Worm (Caenorhabditis elegans): ENCODE measurements around the gene Y97E10AR.3.

The Y97E10AR.3 gene

ce11 chrV:7978798-7979197, 28.5 kb downstream of the Y97E10AR.3 start (continued):
- TF ChIP-seq alr-1 (tag; optimal IDR thresholded peaks at IDR 0.05) (no peak), nhr-12 (tag; optimal IDR thresholded peaks at IDR 0.05) (no peak), lsy-2 (tag; optimal IDR thresholded peaks at IDR 0.05) (peak; percentile 5 to 46), crh-2 (tag; optimal IDR thresholded peaks at IDR 0.05) (no peak), mdl-1 (tag; optimal IDR thresholded peaks at IDR 0.05) (no peak), unc-62 (GFP tag; optimal IDR thresholded peaks at IDR 0.05) (no peak), R02D3.7 (tag; optimal IDR thresholded peaks at IDR 0.05) (no peak), peb-1 (tag; optimal IDR thresholded peaks at IDR 0.05) (peak; percentile 36), elt-3 (tag; optimal IDR thresholded peaks at IDR 0.05) (no peak), mab-5 (tag; optimal IDR thresholded peaks at IDR 0.05) (no peak), lin-11 (tag; optimal IDR thresholded peaks at IDR 0.05) (no peak)

DNA sequence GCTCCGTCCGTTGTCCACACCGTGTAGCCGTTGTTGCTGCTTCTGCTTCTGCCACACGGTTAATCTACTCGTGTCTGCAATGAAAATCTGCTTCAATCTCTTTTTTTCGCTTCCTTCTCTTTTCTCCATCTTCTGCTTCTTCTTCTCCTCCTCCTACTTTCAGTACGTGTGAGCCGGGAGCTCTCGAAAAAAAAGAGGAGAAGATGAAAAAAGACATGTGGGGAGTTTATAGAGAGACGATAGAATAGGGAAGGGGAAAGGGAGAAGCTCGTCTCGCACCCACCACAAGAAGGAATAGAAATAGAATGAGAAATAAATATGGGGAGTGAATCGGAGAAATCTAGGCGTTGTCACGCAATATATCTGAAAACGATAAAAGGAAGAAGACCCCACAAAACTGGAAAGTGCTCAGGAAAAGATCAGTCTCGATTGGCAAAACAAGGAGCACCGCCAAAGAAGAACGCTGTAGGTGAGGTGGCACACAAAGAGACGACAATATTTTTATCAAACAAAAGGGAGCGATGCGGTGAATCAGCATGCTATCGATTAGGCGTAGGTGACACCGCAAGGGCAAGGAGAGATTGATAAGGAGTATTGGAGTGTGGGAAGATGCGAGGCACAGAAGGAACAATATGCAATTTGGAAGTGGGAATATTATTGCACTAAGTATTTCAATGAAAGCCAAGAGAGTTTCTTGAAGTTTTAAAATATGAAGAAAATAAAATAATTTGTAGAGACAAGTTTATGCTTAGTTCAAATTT, 29.4 kb downstream of the Y97E10AR.3 start, which contains the start of gene let-413:
let-413 (minus strand) TSS at position 76 of the 761 bp plus-strand sequence.
- TF ChIP-seq lsy-2 (tag; optimal IDR thresholded peaks at IDR 0.05) (no peak), sma-9 (GFP tag; optimal IDR thresholded peaks at IDR 0.05) (peak; percentile 15), sma-9 (tag; optimal IDR thresholded peaks at IDR 0.05) (no peak), unc-55 (GFP tag; optimal IDR thresholded peaks at IDR 0.05) (peak; percentile 59), skn-1 (tag; optimal IDR thresholded peaks at IDR 0.05) (no peak), nhr-25 (tag; optimal IDR thresholded peaks at IDR 0.05) (no peak), C34F6.9 (tag; optimal IDR thresholded peaks at IDR 0.05) (peak; percentile 20), dmd-4 (tag; optimal IDR thresholded peaks at IDR 0.05) (no peak), ZK546.5 (tag; optimal IDR thresholded peaks at IDR 0.05) (no peak), ceh-16 (tag; optimal IDR thresholded peaks at IDR 0.05) (no peak), nhr-23 (tag; optimal IDR thresholded peaks at IDR 0.05) (no peak), nhr-237 (tag; optimal IDR thresholded peaks at IDR 0.05) (no peak), lin-11 (tag; optimal IDR thresholded peaks at IDR 0.05) (no peak), nhr-12 (tag; optimal IDR thresholded peaks at IDR 0.05) (no peak), mbf-1 (tag; optimal IDR thresholded peaks at IDR 0.05) (no peak), gmeb-1 (tag; optimal IDR thresholded peaks at IDR 0.05) (no peak), ztf-11 (tag; optimal IDR thresholded peaks at IDR 0.05) (no peak), fos-1 (tag; optimal IDR thresholded peaks at IDR 0.05) (peak; percentile 98), nhr-6 (tag; optimal IDR thresholded peaks at IDR 0.05) (no peak), elt-1 (tag; optimal IDR thresholded peaks at IDR 0.05) (no peak), nhr-129 (tag; optimal IDR thresholded peaks at IDR 0.05) (peak; percentile 10), nhr-77 (tag; optimal IDR thresholded peaks at IDR 0.05) (no peak)

- no peak for TF ChIP-seq snpc-4 (tag; optimal IDR thresholded peaks at IDR 0.05)
- TF ChIP-seq mbf-1 (tag; optimal IDR thresholded peaks at IDR 0.05): no peak
Observed at ce11 chrV:7971376-7971775, 35.9 kb downstream of the Y97E10AR.3 start.

DNA sequence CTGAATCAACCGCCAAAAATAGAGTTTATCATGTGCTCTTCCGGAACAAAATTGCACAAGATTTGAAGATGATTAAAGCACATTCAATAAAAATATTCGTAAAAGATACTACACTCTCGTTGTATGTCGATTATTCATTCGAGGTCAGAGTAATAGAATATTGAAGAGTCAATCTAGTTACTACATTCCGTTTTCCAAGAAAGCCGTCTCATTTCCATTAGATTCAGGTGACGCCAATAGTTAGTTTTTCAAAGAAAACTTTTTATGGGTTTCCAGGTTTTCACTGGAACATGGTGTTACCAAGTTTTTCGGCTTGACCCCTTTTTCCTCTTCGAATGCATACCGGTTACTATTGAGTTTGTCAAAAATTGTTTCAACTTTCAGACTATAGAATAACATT, 36.8 kb downstream of the Y97E10AR.3 start:
- TF ChIP-seq lsy-2 (tag; optimal IDR thresholded peaks at IDR 0.05) (peak in 1 of 2 experiments; percentile 28), unc-55 (GFP tag; optimal IDR thresholded peaks at IDR 0.05) (peak; percentile 54), ztf-4 (tag; optimal IDR thresholded peaks at IDR 0.05) (no peak), ztf-11 (tag; optimal IDR thresholded peaks at IDR 0.05) (no peak), nhr-21 (tag; optimal IDR thresholded peaks at IDR 0.05) (peak; percentile 11), lin-11 (tag; optimal IDR thresholded peaks at IDR 0.05) (no peak), peb-1 (tag; optimal IDR thresholded peaks at IDR 0.05) (no peak)

- no peak for TF ChIP-seq ceh-16 (tag; optimal IDR thresholded peaks at IDR 0.05)
- no peak for TF ChIP-seq zag-1 (tag; optimal IDR thresholded peaks at IDR 0.05)
- no peak for TF ChIP-seq lin-11 (tag; optimal IDR thresholded peaks at IDR 0.05)
- TF ChIP-seq unc-55 (GFP tag; optimal IDR thresholded peaks at IDR 0.05): no peak
- no peak for TF ChIP-seq gmeb-1 (tag; optimal IDR thresholded peaks at IDR 0.05)
- no peak for TF ChIP-seq snpc-4 (tag; optimal IDR thresholded peaks at IDR 0.05)
- TF ChIP-seq mab-5 (tag; optimal IDR thresholded peaks at IDR 0.05): no peak
- TF ChIP-seq ceh-82 (tag; optimal IDR thresholded peaks at IDR 0.05): no peak
- no peak for TF ChIP-seq peb-1 (tag; optimal IDR thresholded peaks at IDR 0.05)
- no peak for TF ChIP-seq nhr-6 (tag; optimal IDR thresholded peaks at IDR 0.05)
- TF ChIP-seq nhr-10 (tag; optimal IDR thresholded peaks at IDR 0.05): no peak
- no peak for TF ChIP-seq lin-13 (GFP tag; optimal IDR thresholded peaks at IDR 0.05)
- TF ChIP-seq mdl-1 (tag; optimal IDR thresholded peaks at IDR 0.05): no peak
- no peak for TF ChIP-seq skn-1 (tag; optimal IDR thresholded peaks at IDR 0.05)
- TF ChIP-seq elt-3 (tag; optimal IDR thresholded peaks at IDR 0.05): no peak
Observed at ce11 chrV:7969107-7969506, 38.2 kb downstream of the Y97E10AR.3 start, which contains the start of gene che-7. che-7 (minus strand) TSS chrV:7969207.
